Fruit fly (Drosophila melanogaster) whole organism, embryonic: ENCODE data around the gene msn.

ENCODE experiments used
- B-H2 ChIP-seq: fragments of 200-800 bp; sonication (Bioruptor generic); optimal IDR thresholded peaks from 2 replicates; lab custom pipeline; 2018; ENCODE audit warnings: missing biosample characterization, mild to moderate bottlenecking, missing genetic modification characterization
- CG10274 ChIP-seq: fragments of 200-800 bp; sonication (Bioruptor generic); optimal IDR thresholded peaks from 3 replicates; lab custom pipeline; 2017; ENCODE audit warnings: missing biosample characterization, mild to moderate bottlenecking, missing genetic modification characterization
- CG10462 ChIP-seq: fragments of 200-800 bp; sonication (Bioruptor generic); optimal IDR thresholded peaks from 2 replicates; lab custom pipeline; 2016; ENCODE audit warnings: missing biosample characterization, missing genetic modification characterization
- CG10979 ChIP-seq: fragments of 200-800 bp; sonication (Bioruptor generic); optimal IDR thresholded peaks from 2 replicates; lab custom pipeline; 2018; ENCODE audit warnings: missing biosample characterization, mild to moderate bottlenecking, missing genetic modification characterization, moderate library complexity
- CG11085 ChIP-seq: fragments of 200-800 bp; sonication (Bioruptor generic); IDR thresholded peaks from 2 replicates; pipeline ENCODE4 v1.3.6; 2022; ENCODE audit warnings: missing biosample characterization, missing genetic modification characterization
- CG11695 ChIP-seq: fragments of 200-800 bp; sonication (Bioruptor generic); IDR thresholded peaks from 3 replicates; pipeline ENCODE4 v1.3.6; 2022; ENCODE audit warnings: missing biosample characterization, missing genetic modification characterization
- CG11723 ChIP-seq: fragments of 200-800 bp; sonication (Bioruptor generic); optimal IDR thresholded peaks from 2 replicates; lab custom pipeline; 2017; ENCODE audit warnings: missing biosample characterization, mild to moderate bottlenecking, missing genetic modification characterization
- CG12104 ChIP-seq: fragments of 200-800 bp; sonication (Bioruptor generic); optimal IDR thresholded peaks from 3 replicates; lab custom pipeline; 2016; ENCODE audit warnings: missing biosample characterization, missing genetic modification characterization
- CG12155 ChIP-seq: fragments of 200-800 bp; sonication (Bioruptor generic); optimal IDR thresholded peaks from 3 replicates; lab custom pipeline; 2016; ENCODE audit warnings: missing biosample characterization, missing genetic modification characterization
- CG12299 ChIP-seq: fragments of 200-800 bp; sonication (Bioruptor generic); optimal IDR thresholded peaks from 2 replicates; lab custom pipeline; 2018; ENCODE audit warnings: missing biosample characterization, mild to moderate bottlenecking, missing genetic modification characterization
- CG12391 ChIP-seq: fragments of 200-800 bp; sonication (Bioruptor generic); optimal IDR thresholded peaks from 3 replicates; lab custom pipeline; 2018; ENCODE audit warnings: missing biosample characterization, mild to moderate bottlenecking, missing genetic modification characterization, moderate library complexity
- CG14050 ChIP-seq: fragments of 200-800 bp; sonication (Bioruptor generic); IDR thresholded peaks from 3 replicates; pipeline ENCODE4 v1.3.6; 2022; ENCODE audit warnings: missing biosample characterization, missing genetic modification characterization
- CG18262 ChIP-seq: fragments of 200-800 bp; optimal IDR thresholded peaks from 3 replicates; lab custom pipeline; 2019; ENCODE audit warnings: missing biosample characterization, mild to moderate bottlenecking, missing genetic modification characterization, moderate library complexity
- CG2116 ChIP-seq: fragments of 200-800 bp; sonication (Bioruptor generic); optimal IDR thresholded peaks from 3 replicates; lab custom pipeline; 2018; ENCODE audit warnings: missing biosample characterization, mild to moderate bottlenecking, missing genetic modification characterization
- CG4404 ChIP-seq: fragments of 200-800 bp; sonication (Bioruptor generic); IDR thresholded peaks from 2 replicates; pipeline ENCODE4 v1.3.6; 2022; ENCODE audit warnings: missing biosample characterization, missing genetic modification characterization
- CG4854 ChIP-seq: fragments of 200-800 bp; sonication (Bioruptor generic); optimal IDR thresholded peaks from 2 replicates; lab custom pipeline; 2016; ENCODE audit warnings: missing biosample characterization, missing genetic modification characterization, inconsistent platforms
- CG6765 ChIP-seq: fragments of 200-800 bp; sonication (Bioruptor generic); optimal IDR thresholded peaks from 3 replicates; lab custom pipeline; 2017; ENCODE audit warnings: missing biosample characterization, mild to moderate bottlenecking, missing genetic modification characterization
- CG7556 ChIP-seq: fragments of 200-800 bp; sonication (Bioruptor generic); optimal IDR thresholded peaks from 2 replicates; lab custom pipeline; 2017; ENCODE audit warnings: missing biosample characterization, mild to moderate bottlenecking, missing genetic modification characterization
- CG8290 ChIP-seq, 3 experiments: fragments of 200-800 bp; sonication (Bioruptor generic); optimal IDR thresholded peaks; 2 replicates each; lab custom pipeline; 2016 to 2019; ENCODE audit warnings: missing biosample characterization in 3 of 3, missing genetic modification characterization in 3 of 3, mild to moderate bottlenecking in 2 of 3, moderate library complexity in 1 of 3
- CG8944 ChIP-seq: fragments of 200-800 bp; sonication (Bioruptor generic); optimal IDR thresholded peaks from 3 replicates; lab custom pipeline; 2016; ENCODE audit warnings: missing biosample characterization, missing genetic modification characterization
- CG9215 ChIP-seq: fragments of 200-800 bp; sonication (Bioruptor generic); IDR thresholded peaks from 2 replicates; pipeline ENCODE4 v1.3.6; 2022; ENCODE audit warnings: missing biosample characterization, missing genetic modification characterization
- CG9437 ChIP-seq: fragments of 200-800 bp; sonication (Bioruptor generic); optimal IDR thresholded peaks from 2 replicates; lab custom pipeline; 2018; ENCODE audit warnings: missing biosample characterization, mild to moderate bottlenecking, missing genetic modification characterization
- Dbx ChIP-seq: fragments of 200-800 bp; sonication (Bioruptor generic); IDR thresholded peaks from 3 replicates; pipeline ENCODE4 v1.3.6; 2022; ENCODE audit warnings: missing biosample characterization, missing genetic modification characterization
- Dek ChIP-seq: fragments of 200-800 bp; sonication (Bioruptor generic); optimal IDR thresholded peaks from 3 replicates; lab custom pipeline; 2019; ENCODE audit warnings: missing biosample characterization, mild to moderate bottlenecking, missing genetic modification characterization, moderate library complexity
- Ets97D ChIP-seq: fragments of 200-800 bp; sonication (Bioruptor generic); optimal IDR thresholded peaks from 3 replicates; lab custom pipeline; 2016; ENCODE audit warnings: missing biosample characterization, missing genetic modification characterization
- Hey ChIP-seq: fragments of 200-800 bp; sonication (Bioruptor generic); optimal IDR thresholded peaks from 3 replicates; lab custom pipeline; 2018; ENCODE audit warnings: missing biosample characterization, mild to moderate bottlenecking, missing genetic modification characterization
- MTF-1 ChIP-seq: fragments of 200-800 bp; sonication (Bioruptor generic); optimal IDR thresholded peaks from 2 replicates; lab custom pipeline; 2018; ENCODE audit warnings: missing biosample characterization, mild to moderate bottlenecking, missing genetic modification characterization, borderline replicate concordance
- NK7.1 ChIP-seq: fragments of 200-800 bp; sonication (Bioruptor generic); optimal IDR thresholded peaks from 3 replicates; lab custom pipeline; 2016; ENCODE audit warnings: missing biosample characterization, missing genetic modification characterization
- Nf-YA ChIP-seq: fragments of 200-800 bp; sonication (Bioruptor generic); IDR thresholded peaks from 2 replicates; pipeline ENCODE4 v1.3.6; 2022; ENCODE audit warnings: missing biosample characterization, missing genetic modification characterization
- NfI ChIP-seq: fragments of 200-800 bp; sonication (Bioruptor generic); optimal IDR thresholded peaks from 3 replicates; lab custom pipeline; 2018; ENCODE audit warnings: missing biosample characterization, mild to moderate bottlenecking, missing genetic modification characterization, moderate library complexity
- Optix ChIP-seq: fragments of 200-800 bp; sonication (Bioruptor generic); IDR thresholded peaks from 3 replicates; pipeline ENCODE4 v1.3.6; 2022; ENCODE audit warnings: missing biosample characterization, missing genetic modification characterization
- Ssrp ChIP-seq: fragments of 200-800 bp; sonication (Bioruptor generic); optimal IDR thresholded peaks from 2 replicates; lab custom pipeline; 2018; ENCODE audit warnings: missing biosample characterization, mild to moderate bottlenecking, missing genetic modification characterization, moderate library complexity
- aop ChIP-seq: fragments of 200-800 bp; sonication (Bioruptor generic); IDR thresholded peaks from 2 replicates; pipeline ENCODE4 v1.3.6; 2022; ENCODE audit warnings: missing biosample characterization, missing genetic modification characterization
- bowl ChIP-seq: fragments of 200-800 bp; sonication (Bioruptor generic); IDR thresholded peaks from 2 replicates; pipeline ENCODE4 v1.3.6; 2022; ENCODE audit warnings: missing biosample characterization, missing genetic modification characterization
- croc ChIP-seq: fragments of 200-800 bp; sonication (Bioruptor generic); conservative IDR thresholded peaks from 3 replicates; pipeline ENCODE4 v1.3.6; 2022; ENCODE audit warnings: missing biosample characterization, missing genetic modification characterization
- emc ChIP-seq: fragments of 200-800 bp; sonication (Bioruptor generic); optimal IDR thresholded peaks from 2 replicates; lab custom pipeline; 2016; ENCODE audit warnings: missing biosample characterization, missing genetic modification characterization
- fd96Cb ChIP-seq: fragments of 200-800 bp; sonication (Bioruptor generic); optimal IDR thresholded peaks from 2 replicates; lab custom pipeline; 2018; ENCODE audit warnings: missing biosample characterization, mild to moderate bottlenecking, missing genetic modification characterization, moderate library complexity
- gem ChIP-seq: fragments of 200-800 bp; sonication (Bioruptor generic); optimal IDR thresholded peaks from 2 replicates; lab custom pipeline; 2019; ENCODE audit warnings: missing biosample characterization, mild to moderate bottlenecking, missing genetic modification characterization, moderate library complexity
- gfzf ChIP-seq: fragments of 200-800 bp; sonication (Bioruptor generic); optimal IDR thresholded peaks from 2 replicates; lab custom pipeline; 2016; ENCODE audit warnings: missing biosample characterization, mild to moderate bottlenecking, missing genetic modification characterization, moderate library complexity
- h ChIP-seq: fragments of >200 bp; optimal IDR thresholded peaks from 2 replicates; lab custom pipeline; 2017
- hth ChIP-seq: fragments of >200 bp; optimal IDR thresholded peaks from 2 replicates; lab custom pipeline; 2017; ENCODE audit warnings: inconsistent platforms
- klu ChIP-seq: fragments of 200-800 bp; sonication (Bioruptor generic); IDR thresholded peaks from 2 replicates; pipeline ENCODE4 v1.3.6; 2022; ENCODE audit warnings: missing biosample characterization, missing genetic modification characterization
- lbe ChIP-seq: fragments of 200-800 bp; sonication (Bioruptor generic); optimal IDR thresholded peaks from 2 replicates; lab custom pipeline; 2016; ENCODE audit warnings: missing biosample characterization, mild to moderate bottlenecking, missing genetic modification characterization
- lov ChIP-seq, 2 experiments: fragments of 200-800 bp in 1 of 2; fragments of >200 bp in 1 of 2; sonication (Bioruptor generic) in 1 of 2; IDR thresholded peaks in 1 of 2; optimal IDR thresholded peaks in 1 of 2; 2 replicates in 1 of 2; 3 replicates in 1 of 2; pipeline versions ENCODE4 v1.3.6 to Lab custom; 2017 to 2022; ENCODE audit warnings: missing biosample characterization in 1 of 2, missing genetic modification characterization in 1 of 2
- mam ChIP-seq: fragments of 200-800 bp; sonication (Bioruptor generic); optimal IDR thresholded peaks from 3 replicates; lab custom pipeline; 2016; ENCODE audit warnings: missing biosample characterization, missing genetic modification characterization
- ro ChIP-seq: fragments of 200-800 bp; sonication (Bioruptor generic); IDR thresholded peaks from 2 replicates; pipeline ENCODE4 v1.3.6; 2022; ENCODE audit warnings: missing biosample characterization, missing genetic modification characterization
- sc ChIP-seq, 3 experiments: fragments of >200 bp in 2 of 3; fragments of 200-800 bp in 1 of 3; sonication (Bioruptor generic) in 1 of 3; optimal IDR thresholded peaks; 2 replicates in 2 of 3; 3 replicates in 1 of 3; lab custom pipeline; 2017; ENCODE audit warnings: mild to moderate bottlenecking in 1 of 3, missing biosample characterization in 1 of 3, missing genetic modification characterization in 1 of 3, missing genetic modification reagents in 1 of 3
- sim ChIP-seq: fragments of 200-800 bp; sonication (Bioruptor generic); IDR thresholded peaks from 2 replicates; pipeline ENCODE4 v1.3.6; 2022; ENCODE audit warnings: missing biosample characterization, missing genetic modification characterization

The msn gene

DNA sequence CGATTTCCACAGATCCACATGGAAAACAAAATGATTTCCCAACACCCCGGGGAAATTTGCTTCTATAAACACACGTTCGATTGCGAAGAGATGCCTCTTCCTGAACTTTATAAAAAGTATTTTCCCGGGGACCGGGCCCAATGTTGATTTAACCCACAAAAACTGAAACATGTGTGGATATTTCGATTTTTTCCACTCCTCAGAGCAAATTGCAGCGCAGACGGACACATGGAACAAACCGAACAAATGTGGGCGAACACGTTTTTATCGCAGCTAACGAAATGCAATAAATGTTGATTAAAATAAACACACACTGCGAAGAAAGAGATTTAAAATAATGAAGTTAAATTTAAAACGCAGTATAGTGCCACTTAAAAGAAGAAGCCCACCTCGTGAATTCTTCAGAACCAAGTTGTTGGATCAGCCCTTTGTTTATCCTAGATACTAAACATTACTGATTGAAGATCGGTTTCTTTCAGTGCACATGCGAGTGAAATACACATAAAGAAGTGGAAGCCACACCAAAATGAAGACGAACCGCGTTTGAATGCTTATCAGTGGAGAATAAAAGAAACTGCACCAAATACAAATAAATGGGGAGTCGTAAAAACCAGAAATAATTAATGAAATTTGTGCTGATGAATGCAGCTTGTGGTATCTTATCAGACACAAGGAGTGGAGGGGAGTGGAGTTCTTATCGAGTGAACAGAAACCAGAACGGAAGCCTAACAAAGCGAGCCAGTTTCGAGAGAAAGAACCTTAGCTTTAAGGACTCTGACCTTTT lies 3.4 kb downstream of the msn start (continued):
- peak; percentile 61 for TF ChIP-seq CG12155 (GFP tag; lab: Kevin White, UChicago)
- TF ChIP-seq CG4854 (GFP tag; lab: Kevin White, UChicago) = peak; percentile 64
- TF ChIP-seq CG10462 = peak; percentile 72
- TF ChIP-seq Dbx (GFP tag; lab: Robert Waterston, UW) = no peak
- TF ChIP-seq CG11723 (GFP tag; lab: Kevin White, UChicago) = peak; percentile 62
- TF ChIP-seq aop (GFP tag; lab: Robert Waterston, UW) = 0 out of 2 replicates have a peak, but pooled peaks have one; percentile 52
- TF ChIP-seq CG8944 (GFP tag; lab: Kevin White, UChicago) = peak; percentile 77
- TF ChIP-seq CG12299 (tag; lab: Kevin White, UChicago) = no peak
- TF ChIP-seq CG4404 (GFP tag; lab: Robert Waterston, UW) = peak; percentile 38; the same call in 1 of the 2 replicates
- TF ChIP-seq CG12391 (tag; lab: Kevin White, UChicago) = peak; percentile 85
- TF ChIP-seq B-H2 (GFP tag; lab: Kevin White, UChicago) = no peak
- TF ChIP-seq CG6765 (GFP tag; lab: Kevin White, UChicago) = peak; percentile 16
- TF ChIP-seq Hey (tag; lab: Kevin White, UChicago) = no peak
- no peak for TF ChIP-seq sc (optimal IDR thresholded peaks at IDR 0.05; lab: Kevin White, UChicago)
- TF ChIP-seq sc (GFP tag; optimal IDR thresholded peaks at IDR 0.05; lab: Kevin White, UChicago) = peak; percentile 80
- TF ChIP-seq sim = peak; percentile 72
- no peak; the same call in 1 of the 2 replicates for TF ChIP-seq klu (GFP tag; lab: Robert Waterston, UW)
- TF ChIP-seq Dek (tag; lab: Kevin White, UChicago) = peak; percentile 45
- no peak for TF ChIP-seq hth (lab: Kevin White, UChicago)
- TF ChIP-seq lov (optimal IDR thresholded peaks at IDR 0.05; lab: Kevin White, UChicago) = no peak
- TF ChIP-seq lov (GFP tag; IDR thresholded peaks at IDR 0.05; lab: Robert Waterston, UW) = peak; percentile 76; the same call in 1 of the 3 replicates
- no peak for TF ChIP-seq bowl
- peak; percentile 66 for TF ChIP-seq CG9437 (GFP tag; lab: Kevin White, UChicago)
- TF ChIP-seq MTF-1 (GFP tag; lab: Kevin White, UChicago) = peak; percentile 52
- peak; percentile 37; the same call in 1 of the 2 replicates for TF ChIP-seq ro
- peak; percentile 64 for TF ChIP-seq CG8290 (GFP tag; optimal IDR thresholded peaks at IDR 0.05; lab: Kevin White, UChicago)
- peak in 1 of 2 experiments; percentile 35 for TF ChIP-seq CG8290 (tag; optimal IDR thresholded peaks at IDR 0.05; lab: Kevin White, UChicago)
- TF ChIP-seq CG11085 = no peak
- peak; percentile 76 for TF ChIP-seq croc
- TF ChIP-seq gfzf = no peak
- peak; percentile 13 for TF ChIP-seq CG2116 (GFP tag; lab: Kevin White, UChicago)
- TF ChIP-seq gem = peak; percentile 90
- TF ChIP-seq Nf-YA (GFP tag; lab: Robert Waterston, UW) = peak; percentile 84
- no peak; the same call in 1 of the 2 replicates for TF ChIP-seq CG9215 (GFP tag; lab: Robert Waterston, UW)
- peak; percentile 62 for TF ChIP-seq CG12104 (GFP tag; lab: Kevin White, UChicago)
- no peak for TF ChIP-seq h (lab: Kevin White, UChicago)
- TF ChIP-seq CG18262 = peak; percentile 89
- TF ChIP-seq emc (GFP tag; lab: Kevin White, UChicago) = no peak
- TF ChIP-seq NfI = peak; percentile 76
- TF ChIP-seq fd96Cb = peak; percentile 89
- peak; percentile 42 for TF ChIP-seq NK7.1
- TF ChIP-seq Ssrp = peak; percentile 85
- TF ChIP-seq lbe (GFP tag; lab: Kevin White, UChicago) = peak; percentile 91
- TF ChIP-seq CG7556 = peak; percentile 64
- TF ChIP-seq CG10274 (GFP tag; lab: Kevin White, UChicago) = peak; percentile 43
- peak; percentile 69 for TF ChIP-seq CG11695 (GFP tag; lab: Robert Waterston, UW)
- peak; percentile 39 for TF ChIP-seq Ets97D
- peak; percentile 87 for TF ChIP-seq Optix (GFP tag; lab: Robert Waterston, UW)
- TF ChIP-seq CG10979 (tag; lab: Kevin White, UChicago) = peak; percentile 88
- TF ChIP-seq CG14050 (GFP tag; lab: Robert Waterston, UW) = peak; percentile 68
- peak; percentile 52 for TF ChIP-seq mam (GFP tag; lab: Kevin White, UChicago)
